Worm (Caenorhabditis elegans) whole organism, late embryonic: ENCODE results near the gene cutl-16.

Source experiments
- K09A11.1 ChIP-seq: sonication (generic microtip); optimal IDR thresholded peaks from 2 replicates; lab custom pipeline; 2017; ENCODE audit warnings: antibody characterized with exemption, mild to moderate bottlenecking, missing genetic modification characterization, missing compliant biosample characterization; ENCODE audit not compliant: insufficient read depth
- Y22D7AL.16 ChIP-seq: sonication (generic microtip); optimal IDR thresholded peaks from 2 replicates; lab custom pipeline; 2016; ENCODE audit warnings: missing genetic modification characterization, missing compliant biosample characterization
- ahr-1 ChIP-seq: sonication (generic microtip); optimal IDR thresholded peaks from 2 replicates; lab custom pipeline; 2016; ENCODE audit warnings: missing genetic modification characterization, missing compliant biosample characterization
- ceh-18 ChIP-seq: sonication (generic microtip); optimal IDR thresholded peaks from 2 replicates; lab custom pipeline; 2016; ENCODE audit warnings: missing genetic modification characterization, missing compliant biosample characterization
- ceh-22 ChIP-seq: sonication (generic microtip); optimal IDR thresholded peaks from 2 replicates; lab custom pipeline; 2017; ENCODE audit warnings: missing biosample characterization, missing genetic modification characterization
- ceh-30 ChIP-seq: fragments of 150-350 bp; optimal IDR thresholded peaks from 2 replicates; lab custom pipeline; 2014; ENCODE audit warnings: missing biosample characterization, missing genetic modification characterization
- ceh-45 ChIP-seq: fragments of 200-800 bp; sonication (Bioruptor generic); IDR thresholded peaks from 2 replicates; pipeline ENCODE4 v1.3.6; 2022; ENCODE audit warnings: missing genetic modification reagents, missing genetic modification characterization, missing compliant biosample characterization
- ceh-48 ChIP-seq: sonication (generic microtip); optimal IDR thresholded peaks from 2 replicates; lab custom pipeline; 2016; ENCODE audit warnings: missing genetic modification characterization, inconsistent platforms, missing compliant biosample characterization
- ceh-6 ChIP-seq: fragments of 200-800 bp; sonication (Bioruptor generic); optimal IDR thresholded peaks from 2 replicates; lab custom pipeline; 2018; ENCODE audit warnings: mild to moderate bottlenecking, missing genetic modification characterization, missing compliant biosample characterization
- ceh-9 ChIP-seq: sonication (generic microtip); optimal IDR thresholded peaks from 2 replicates; lab custom pipeline; 2016; ENCODE audit warnings: mild to moderate bottlenecking, missing genetic modification characterization, inconsistent platforms, missing compliant biosample characterization
- che-1 ChIP-seq: sonication (generic microtip); optimal IDR thresholded peaks from 2 replicates; lab custom pipeline; 2016; ENCODE audit warnings: mild to moderate bottlenecking, missing genetic modification characterization, missing compliant biosample characterization
- dmd-4 ChIP-seq: sonication (generic microtip); optimal IDR thresholded peaks from 2 replicates; lab custom pipeline; 2016; ENCODE audit warnings: borderline replicate concordance, missing genetic modification characterization, missing compliant biosample characterization
- dve-1 ChIP-seq: sonication (generic microtip); optimal IDR thresholded peaks from 2 replicates; lab custom pipeline; 2017; ENCODE audit warnings: antibody characterized with exemption, mild to moderate bottlenecking, missing genetic modification characterization, missing compliant biosample characterization
- elt-2 ChIP-seq: sonication (generic microtip); optimal IDR thresholded peaks from 2 replicates; lab custom pipeline; 2016; ENCODE audit warnings: missing genetic modification reagents, missing genetic modification characterization, missing compliant biosample characterization
- elt-4 ChIP-seq: sonication (generic microtip); optimal IDR thresholded peaks from 2 replicates; lab custom pipeline; 2016; ENCODE audit warnings: missing genetic modification characterization, missing compliant biosample characterization
- eyg-1 ChIP-seq: sonication (generic microtip); optimal IDR thresholded peaks from 2 replicates; lab custom pipeline; 2016; ENCODE audit warnings: missing genotype, missing genetic modification characterization, missing compliant biosample characterization
- fkh-10 ChIP-seq: fragments of 150-350 bp; optimal IDR thresholded peaks from 2 replicates; lab custom pipeline; 2014; ENCODE audit warnings: missing biosample characterization, missing genetic modification reagents, missing genetic modification characterization
- gmeb-2 ChIP-seq: sonication (generic microtip); optimal IDR thresholded peaks from 2 replicates; lab custom pipeline; 2016; ENCODE audit warnings: missing genetic modification characterization, inconsistent platforms, missing compliant biosample characterization
- hlh-30 ChIP-seq: sonication (generic microtip); optimal IDR thresholded peaks from 2 replicates; lab custom pipeline; 2017; ENCODE audit warnings: antibody characterized with exemption, missing genetic modification characterization, missing compliant biosample characterization; ENCODE audit not compliant: insufficient read depth
- nfya-1 ChIP-seq: sonication (generic microtip); optimal IDR thresholded peaks from 2 replicates; lab custom pipeline; 2017; ENCODE audit warnings: missing genetic modification characterization, mild to moderate bottlenecking, missing compliant biosample characterization, antibody characterized with exemption, moderate library complexity
- nhr-11 ChIP-seq: fragments of 150-350 bp; optimal IDR thresholded peaks from 2 replicates; lab custom pipeline; 2014; ENCODE audit warnings: missing biosample characterization, missing genetic modification characterization
- nhr-232 ChIP-seq: sonication (generic microtip); optimal IDR thresholded peaks from 2 replicates; lab custom pipeline; 2016; ENCODE audit warnings: missing genetic modification characterization, missing compliant biosample characterization
- npax-4 ChIP-seq: sonication (generic microtip); optimal IDR thresholded peaks from 2 replicates; lab custom pipeline; 2016; ENCODE audit warnings: missing genetic modification characterization, missing compliant biosample characterization
- odd-2 ChIP-seq: sonication (generic microtip); optimal IDR thresholded peaks from 2 replicates; lab custom pipeline; 2017; ENCODE audit warnings: antibody characterized with exemption, mild to moderate bottlenecking, missing genetic modification characterization, missing compliant biosample characterization
- pag-3 ChIP-seq: sonication (generic microtip); optimal IDR thresholded peaks from 2 replicates; lab custom pipeline; 2016; ENCODE audit warnings: missing compliant biosample characterization, missing genetic modification characterization, borderline replicate concordance
- pat-9 ChIP-seq: fragments of 200-800 bp; sonication (Bioruptor generic); optimal IDR thresholded peaks from 2 replicates; lab custom pipeline; 2018; ENCODE audit warnings: mild to moderate bottlenecking, missing genetic modification characterization, moderate library complexity, missing compliant biosample characterization
- pha-2 ChIP-seq: sonication (generic microtip); optimal IDR thresholded peaks from 2 replicates; lab custom pipeline; 2017; ENCODE audit warnings: mild to moderate bottlenecking, missing genetic modification characterization, missing compliant biosample characterization
- pha-4 ChIP-seq: fragments of 150-350 bp; optimal IDR thresholded peaks from 2 replicates; lab custom pipeline; 2018; ENCODE audit warnings: missing biosample characterization, missing genetic modification reagents, missing genetic modification characterization
- pqm-1 ChIP-seq: sonication (generic microtip); optimal IDR thresholded peaks from 2 replicates; lab custom pipeline; 2016; ENCODE audit warnings: missing genetic modification characterization, missing compliant biosample characterization
- pros-1 ChIP-seq: fragments of 150-350 bp; optimal IDR thresholded peaks from 2 replicates; lab custom pipeline; 2014; ENCODE audit warnings: missing biosample characterization, missing genetic modification reagents, missing genetic modification characterization
- rnt-1 ChIP-seq: sonication (generic microtip); optimal IDR thresholded peaks from 2 replicates; lab custom pipeline; 2016; ENCODE audit warnings: missing genetic modification characterization, missing compliant biosample characterization
- sdc-2 ChIP-seq: sonication (generic microtip); optimal IDR thresholded peaks from 2 replicates; lab custom pipeline; 2016; ENCODE audit warnings: missing genotype, missing genetic modification characterization, missing compliant biosample characterization
- sox-4 ChIP-seq: sonication (generic microtip); optimal IDR thresholded peaks from 2 replicates; lab custom pipeline; 2017; ENCODE audit warnings: mild to moderate bottlenecking, missing genetic modification characterization, inconsistent platforms, missing compliant biosample characterization
- tbx-2 ChIP-seq: sonication (generic microtip); optimal IDR thresholded peaks from 2 replicates; lab custom pipeline; 2016; ENCODE audit warnings: missing genetic modification characterization, missing compliant biosample characterization
- unc-3 ChIP-seq, 2 experiments: fragments of 200-800 bp in 1 of 2; sonication (Bioruptor generic) in 1 of 2; sonication (generic microtip) in 1 of 2; conservative IDR thresholded peaks in 1 of 2; optimal IDR thresholded peaks in 1 of 2; 2 replicates each; pipeline versions ENCODE4 v1.3.6 to Lab custom; 2016 to 2022; ENCODE audit warnings: missing compliant biosample characterization in 2 of 2, missing genetic modification characterization in 2 of 2, missing genetic modification reagents in 1 of 2
- unc-42 ChIP-seq: sonication (generic microtip); optimal IDR thresholded peaks from 2 replicates; lab custom pipeline; 2016; ENCODE audit warnings: missing genotype, missing genetic modification characterization, missing compliant biosample characterization
- unc-55 ChIP-seq: sonication (generic microtip); optimal IDR thresholded peaks from 2 replicates; lab custom pipeline; 2017; ENCODE audit warnings: missing biosample characterization, missing genetic modification reagents, missing genetic modification characterization
- unc-86 ChIP-seq: sonication (generic microtip); optimal IDR thresholded peaks from 2 replicates; lab custom pipeline; 2016; ENCODE audit warnings: missing genetic modification characterization, missing compliant biosample characterization
- zip-5 ChIP-seq: sonication (generic microtip); optimal IDR thresholded peaks from 2 replicates; lab custom pipeline; 2016; ENCODE audit warnings: missing genetic modification characterization, missing compliant biosample characterization
- ztf-16 ChIP-seq: sonication (generic microtip); optimal IDR thresholded peaks from 2 replicates; lab custom pipeline; 2017; ENCODE audit warnings: missing genetic modification characterization, missing compliant biosample characterization

Gene cutl-16

ce11 chrII:6469340-6469739 lies 28.1 kb downstream of the cutl-16 start:
- TF ChIP-seq eyg-1 (tag; lab: Kevin White, UChicago): no peak
- no peak for TF ChIP-seq zip-5 (tag; lab: Kevin White, UChicago)
- no peak for TF ChIP-seq ceh-6 (GFP tag; lab: Kevin White, UChicago)
- no peak for TF ChIP-seq ceh-18 (tag; lab: Kevin White, UChicago)
- TF ChIP-seq ztf-16 (tag; lab: Kevin White, UChicago): no peak
- no peak for TF ChIP-seq nfya-1 (tag; lab: Kevin White, UChicago)
- TF ChIP-seq dve-1 (tag; lab: Kevin White, UChicago): no peak
- no peak for TF ChIP-seq unc-86 (tag; lab: Kevin White, UChicago)
- TF ChIP-seq unc-55 (GFP tag; lab: Kevin White, UChicago): no peak
- TF ChIP-seq hlh-30: no peak
- TF ChIP-seq elt-4 (tag; lab: Kevin White, UChicago): no peak
- TF ChIP-seq elt-2: no peak
- no peak for TF ChIP-seq pros-1
- no peak for TF ChIP-seq rnt-1 (tag; lab: Kevin White, UChicago)
- no peak for TF ChIP-seq tbx-2 (tag; lab: Kevin White, UChicago)
- TF ChIP-seq gmeb-2 (tag; lab: Kevin White, UChicago): no peak
- no peak for TF ChIP-seq nhr-11 (tag; lab: Kevin White, UChicago)
- TF ChIP-seq nhr-232 (tag; lab: Kevin White, UChicago): no peak
- no peak for TF ChIP-seq ceh-9
- TF ChIP-seq, all 69 proteins: peak for 0

DNA sequence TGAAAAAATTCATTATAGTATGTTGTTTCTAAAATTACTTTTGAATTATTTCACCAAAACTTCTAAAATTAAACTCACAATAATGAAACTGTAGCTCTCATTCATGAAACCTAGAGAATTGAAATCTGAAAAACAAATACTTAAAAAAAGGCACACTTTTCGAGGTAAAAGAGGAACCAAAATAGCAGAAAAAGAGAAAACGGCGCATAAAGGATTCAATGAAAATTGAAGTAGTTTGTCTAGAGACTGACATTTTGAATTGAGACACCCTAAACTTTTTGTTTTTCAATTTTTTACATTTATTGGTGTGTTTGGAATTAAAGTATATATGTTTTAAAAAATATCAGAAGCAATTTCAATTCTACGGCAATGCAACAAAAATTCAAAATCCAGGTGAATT lies 29.8 kb downstream of the cutl-16 start, which contains the start of gene dgk-5:
TSS of gene dgk-5 (minus strand) at position 101 of the 400 bp plus-strand sequence.
- TF ChIP-seq K09A11.1 (tag; lab: Kevin White, UChicago) (no peak), pag-3 (tag; lab: Kevin White, UChicago) (no peak), hlh-30 (no peak)

- TF ChIP-seq sox-4 (tag; lab: Kevin White, UChicago) (no peak), fkh-10 (GFP tag; lab: Kevin White, UChicago) (no peak), ceh-48 (no peak), rnt-1 (tag; lab: Kevin White, UChicago) (no peak), tbx-2 (tag; lab: Kevin White, UChicago) (no peak)
These were observed 34.0 kb downstream of the cutl-16 start, which contains the start of gene T28D9.16 for ce11 chrII:6475180-6475737. Gene T28D9.16, plus strand, starts transcription at chrII:6475687.

ce11 chrII:6476655-6477054 lies 35.4 kb downstream of the cutl-16 start, which contains the start of gene T28D9.4:
Gene T28D9.4, plus strand, starts transcription at chrII:6476955.
- TF ChIP-seq unc-3 (GFP tag; conservative IDR thresholded peaks at IDR 0.05; lab: Robert Waterston, UW) (no peak), unc-3 (tag; optimal IDR thresholded peaks at IDR 0.05; lab: Kevin White, UChicago) (no peak), sdc-2 (tag; lab: Kevin White, UChicago) (no peak), npax-4 (tag; lab: Kevin White, UChicago) (no peak), ceh-30 (tag; lab: Kevin White, UChicago) (no peak), Y22D7AL.16 (tag; lab: Kevin White, UChicago) (no peak), che-1 (tag; lab: Kevin White, UChicago) (no peak), nhr-11 (tag; lab: Kevin White, UChicago) (no peak), pqm-1 (tag; lab: Kevin White, UChicago) (no peak), pha-4 (tag; lab: Kevin White, UChicago) (no peak), unc-42 (tag; lab: Kevin White, UChicago) (no peak), K09A11.1 (tag; lab: Kevin White, UChicago) (no peak), odd-2 (no peak), dmd-4 (tag; lab: Kevin White, UChicago) (no peak), ceh-22 (tag; lab: Kevin White, UChicago) (no peak), ahr-1 (tag; lab: Kevin White, UChicago) (no peak), fkh-10 (GFP tag; lab: Kevin White, UChicago) (no peak), pat-9 (tag; lab: Kevin White, UChicago) (no peak), ceh-45 (GFP tag; lab: Robert Waterston, UW) (no peak), pha-2 (tag; lab: Kevin White, UChicago) (no peak)
